Worm (Caenorhabditis elegans) whole organism, early embryonic: ENCODE results near the gene snt-6.

Experiments
- F13C5.2 ChIP-seq: sonication (generic microtip); optimal IDR thresholded peaks from 2 replicates; lab custom pipeline; 2017; ENCODE audit warnings: mild to moderate bottlenecking, missing genetic modification characterization, inconsistent platforms, missing compliant biosample characterization
- ama-1 ChIP-seq: fragments of 150-350 bp; optimal IDR thresholded peaks from 2 replicates; lab custom pipeline; 2014
- ceh-13 ChIP-seq: fragments of 200-800 bp; sonication (Bioruptor generic); optimal IDR thresholded peaks from 2 replicates; lab custom pipeline; 2018; ENCODE audit warnings: mild to moderate bottlenecking, missing genetic modification characterization, missing compliant biosample characterization
- ets-7 ChIP-seq: sonication (generic microtip); optimal IDR thresholded peaks from 2 replicates; lab custom pipeline; 2016; ENCODE audit warnings: missing genotype, missing genetic modification characterization, missing compliant biosample characterization
- flt-1 ChIP-seq: fragments of 200-800 bp; sonication (Bioruptor generic); IDR thresholded peaks from 2 replicates; pipeline ENCODE4 v1.3.6; 2022; ENCODE audit warnings: missing genetic modification characterization, missing compliant biosample characterization
- hmg-4 ChIP-seq: fragments of 200-800 bp; sonication (Bioruptor generic); optimal IDR thresholded peaks from 2 replicates; lab custom pipeline; 2018; ENCODE audit warnings: mild to moderate bottlenecking, missing genetic modification characterization, missing compliant biosample characterization
- hnd-1 ChIP-seq: sonication (generic microtip); optimal IDR thresholded peaks from 2 replicates; lab custom pipeline; 2016; ENCODE audit warnings: missing genetic modification characterization, missing compliant biosample characterization
- scrt-1 ChIP-seq: fragments of 200-800 bp; sonication (Bioruptor generic); IDR thresholded peaks from 2 replicates; pipeline ENCODE4 v1.3.6; 2022; ENCODE audit warnings: missing genetic modification characterization, missing compliant biosample characterization
- sea-1 ChIP-seq: fragments of 200-800 bp; sonication (Bioruptor generic); conservative IDR thresholded peaks from 2 replicates; pipeline ENCODE4 v1.3.6; 2022; ENCODE audit warnings: missing genetic modification characterization, missing compliant biosample characterization
- tbx-11 ChIP-seq: fragments of 200-800 bp; sonication (Bioruptor generic); IDR thresholded peaks from 2 replicates; pipeline ENCODE4 v1.3.6; 2022; ENCODE audit warnings: missing genetic modification characterization, missing compliant biosample characterization
- tbx-37 ChIP-seq: fragments of 200-800 bp; sonication (Bioruptor generic); conservative IDR thresholded peaks from 2 replicates; pipeline ENCODE4 v1.3.6; 2022; ENCODE audit warnings: missing genetic modification reagents, missing genetic modification characterization, missing compliant biosample characterization
- tra-4 ChIP-seq: sonication (generic microtip); optimal IDR thresholded peaks from 2 replicates; lab custom pipeline; 2017; ENCODE audit warnings: missing genetic modification characterization, missing compliant biosample characterization

DNA sequence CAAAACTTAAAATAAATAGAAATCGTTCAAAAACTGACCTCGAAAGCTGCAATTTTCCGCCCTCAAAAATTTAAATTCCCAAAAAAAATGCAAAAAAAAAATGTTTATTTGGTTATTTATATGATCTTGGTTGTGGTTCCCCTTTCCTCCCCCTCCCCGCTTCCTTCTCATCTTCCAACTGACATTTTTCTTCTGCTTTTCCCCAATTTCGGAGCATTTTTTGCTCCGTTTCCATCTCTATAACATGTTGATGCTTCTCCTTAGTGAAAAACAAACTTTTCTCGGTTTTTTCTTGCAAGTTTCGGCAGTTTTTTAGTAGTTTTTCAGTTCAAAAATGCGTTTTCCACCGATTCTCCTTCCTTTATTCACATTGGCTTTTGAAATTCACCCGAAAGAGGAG is 25.0 kb upstream of the snt-6 start, which contains the start of gene Y39F10A.1:
- TF ChIP-seq F13C5.2 (tag; lab: Kevin White, UChicago) (no peak), tbx-37 (GFP tag; lab: Robert Waterston, UW) (no peak), ceh-13 (GFP tag; lab: Kevin White, UChicago) (no peak), flt-1 (GFP tag; lab: Robert Waterston, UW) (no peak), ama-1 (lab: Kevin White, UChicago) (no peak), ets-7 (no peak), scrt-1 (GFP tag; lab: Robert Waterston, UW) (no peak), tra-4 (tag; lab: Kevin White, UChicago) (no peak), hmg-4 (GFP tag; lab: Kevin White, UChicago) (no peak), sea-1 (GFP tag; lab: Robert Waterston, UW) (no peak), hnd-1 (tag; lab: Kevin White, UChicago) (no peak), tbx-11 (GFP tag; lab: Robert Waterston, UW) (no peak)
